Fruit fly (Drosophila melanogaster) whole organism, wandering third instar larva: Measurements from ENCODE around the gene Clp.

Experiments
- CG32264 ChIP-seq: fragments of 200-800 bp; sonication (Bioruptor generic); optimal IDR thresholded peaks from 2 replicates; lab custom pipeline; 2016; ENCODE audit warnings: missing biosample characterization, missing genetic modification characterization
- Dif ChIP-seq: fragments of 200-275, 200-300 bp; sonication (Bioruptor generic); optimal IDR thresholded peaks from 2 replicates; lab custom pipeline; 2018; ENCODE audit warnings: missing biosample characterization, missing genetic modification characterization; ENCODE audit not compliant: partially characterized antibody
- GATAd ChIP-seq: sonication (Bioruptor generic); optimal IDR thresholded peaks from 2 replicates; lab custom pipeline; 2016; ENCODE audit warnings: missing biosample characterization, missing genetic modification characterization
- HLH106 ChIP-seq: fragments of 200-800 bp; optimal IDR thresholded peaks from 3 replicates; lab custom pipeline; 2019; ENCODE audit warnings: missing biosample characterization, mild to moderate bottlenecking, missing genetic modification characterization, moderate library complexity
- Hnf4 ChIP-seq: fragments of 200-800 bp; sonication (Bioruptor generic); optimal IDR thresholded peaks from 2 replicates; lab custom pipeline; 2016; ENCODE audit warnings: missing biosample characterization, mild to moderate bottlenecking, missing genetic modification characterization
- Hr83 ChIP-seq: fragments of 200-300 bp; sonication (Bioruptor generic); optimal IDR thresholded peaks from 2 replicates; lab custom pipeline; 2016; ENCODE audit warnings: missing biosample characterization, mild to moderate bottlenecking, missing genetic modification characterization, moderate library complexity; ENCODE audit not compliant: poor library complexity, severe bottlenecking
- Mio ChIP-seq: sonication (Bioruptor generic); optimal IDR thresholded peaks from 2 replicates; lab custom pipeline; 2016; ENCODE audit warnings: missing biosample characterization, missing genetic modification characterization
- Myc ChIP-seq: fragments of >200 bp; optimal IDR thresholded peaks from 2 replicates; lab custom pipeline; 2017
- N ChIP-seq: fragments of >200 bp; optimal IDR thresholded peaks from 2 replicates; lab custom pipeline; 2018; ENCODE audit warnings: missing biosample characterization, missing external identifiers, missing genetic modification characterization
- Rel ChIP-seq, 2 experiments: fragments of 200-800 bp; sonication (Bioruptor generic) in 1 of 2; optimal IDR thresholded peaks; 2 replicates in 1 of 2; 3 replicates in 1 of 2; lab custom pipeline; 2016 to 2019; ENCODE audit warnings: mild to moderate bottlenecking in 2 of 2, missing biosample characterization in 2 of 2, missing genetic modification characterization in 2 of 2, moderate library complexity in 1 of 2
- Sp1 ChIP-seq: fragments of 200-800 bp; sonication (Bioruptor generic); optimal IDR thresholded peaks from 3 replicates; lab custom pipeline; 2019; ENCODE audit warnings: missing biosample characterization, mild to moderate bottlenecking, missing genetic modification characterization, moderate library complexity
- Vsx2 ChIP-seq: fragments of 200-300, 225-300 bp; sonication (Bioruptor generic); optimal IDR thresholded peaks from 2 replicates; lab custom pipeline; 2018; ENCODE audit warnings: missing biosample characterization, missing genetic modification characterization; ENCODE audit not compliant: partially characterized antibody
- br ChIP-seq: fragments of 200-800 bp; sonication (Bioruptor generic); optimal IDR thresholded peaks from 2 replicates; lab custom pipeline; 2016; ENCODE audit warnings: missing biosample characterization, missing genetic modification characterization
- brk ChIP-seq: fragments of 200-800 bp; sonication (Bioruptor generic); optimal IDR thresholded peaks from 2 replicates; lab custom pipeline; 2016; ENCODE audit warnings: missing biosample characterization, mild to moderate bottlenecking, missing genetic modification characterization
- dl ChIP-seq, 2 experiments: fragments of 175-275, 200-275 bp in 1 of 2; fragments of 200-275 bp in 1 of 2; sonication (Bioruptor generic); optimal IDR thresholded peaks; lab custom pipeline; 2018; ENCODE audit warnings: mild to moderate bottlenecking in 2 of 2, missing biosample characterization in 2 of 2, missing genetic modification characterization in 2 of 2, moderate library complexity in 2 of 2; ENCODE audit not compliant: partially characterized antibody in 2 of 2, insufficient read depth in 1 of 2
- dmrt93B ChIP-seq: fragments of 200-800 bp; sonication (Bioruptor generic); optimal IDR thresholded peaks from 2 replicates; lab custom pipeline; 2018; ENCODE audit warnings: missing biosample characterization, mild to moderate bottlenecking, missing genetic modification characterization
- dsf ChIP-seq: sonication (Bioruptor generic); optimal IDR thresholded peaks from 2 replicates; lab custom pipeline; 2016; ENCODE audit warnings: missing biosample characterization, missing genetic modification characterization, borderline replicate concordance
- ey ChIP-seq: fragments of 200-800 bp; sonication (Bioruptor generic); optimal IDR thresholded peaks from 2 replicates; lab custom pipeline; 2016; ENCODE audit warnings: missing biosample characterization, missing genetic modification characterization
- foxo ChIP-seq, 2 experiments: fragments of 200-800 bp; sonication (Bioruptor generic); optimal IDR thresholded peaks; 2 replicates in 1 of 2; 3 replicates in 1 of 2; lab custom pipeline; 2016 to 2017; ENCODE audit warnings: missing biosample characterization in 2 of 2, missing genetic modification characterization in 2 of 2
- pan ChIP-seq: fragments of >200 bp; optimal IDR thresholded peaks from 2 replicates; lab custom pipeline; 2017
- psq ChIP-seq: fragments of 200-800 bp; sonication (Bioruptor generic); optimal IDR thresholded peaks from 3 replicates; lab custom pipeline; 2017; ENCODE audit warnings: missing biosample characterization, mild to moderate bottlenecking, missing genetic modification characterization, moderate library complexity
- tai ChIP-seq: sonication (Bioruptor generic); optimal IDR thresholded peaks from 2 replicates; lab custom pipeline; 2016; ENCODE audit warnings: missing biosample characterization, missing genetic modification characterization
- usp ChIP-seq: fragments of >200 bp; optimal IDR thresholded peaks from 2 replicates; lab custom pipeline; 2017; ENCODE audit warnings: missing biosample characterization, missing genetic modification characterization

Gene Clp

dm6 chr2L:869497-870040 lies 49.8 kb downstream of the Clp start, which contains the start of gene dbe:
TSS of gene dbe (minus strand) at chr2L:869857.
- TF ChIP-seq dmrt93B: no peak
- peak; percentile 25 for TF ChIP-seq Sp1 (GFP tag; lab: Kevin White, UChicago)
- no peak for TF ChIP-seq Myc
- TF ChIP-seq foxo (GFP tag; optimal IDR thresholded peaks at IDR 0.05; lab: Kevin White, UChicago): peak in 1 of 2 experiments; percentile 56
- TF ChIP-seq brk (GFP tag; lab: Kevin White, UChicago): no peak
- TF ChIP-seq N: no peak
- no peak for TF ChIP-seq br (GFP tag; lab: Kevin White, UChicago)
- peak; percentile 38 for TF ChIP-seq HLH106 (tag; lab: Kevin White, UChicago)
- no peak for TF ChIP-seq CG32264
- TF ChIP-seq dsf (GFP tag; lab: Kevin White, UChicago): no peak
- TF ChIP-seq Hnf4: no peak
- TF ChIP-seq Mio (GFP tag; lab: Kevin White, UChicago): no peak
- no peak for TF ChIP-seq tai (GFP tag; lab: Kevin White, UChicago)
- peak; percentile 19 for TF ChIP-seq Hr83 (GFP tag; lab: Kevin White, UChicago)
- no peak for TF ChIP-seq usp
- TF ChIP-seq GATAd (GFP tag; lab: Kevin White, UChicago): no peak
- no peak for TF ChIP-seq Rel (GFP tag; optimal IDR thresholded peaks at IDR 0.05; lab: Kevin White, UChicago)
- no peak for TF ChIP-seq Rel (tag; optimal IDR thresholded peaks at IDR 0.05; lab: Kevin White, UChicago)

- TF ChIP-seq psq (GFP tag; lab: Kevin White, UChicago): no peak
- no peak for TF ChIP-seq ey (GFP tag; lab: Kevin White, UChicago)
- no peak for TF ChIP-seq pan
- TF ChIP-seq dmrt93B: no peak
- no peak for TF ChIP-seq usp
- TF ChIP-seq HLH106 (tag; lab: Kevin White, UChicago): no peak
- TF ChIP-seq Hr83 (GFP tag; lab: Kevin White, UChicago): no peak
- TF ChIP-seq Rel (GFP tag; optimal IDR thresholded peaks at IDR 0.05; lab: Kevin White, UChicago): no peak
- no peak for TF ChIP-seq Rel (tag; optimal IDR thresholded peaks at IDR 0.05; lab: Kevin White, UChicago)
- peak; percentile 44 for TF ChIP-seq Dif (GFP tag; lab: Kevin White, UChicago)
- TF ChIP-seq Vsx2 (GFP tag; lab: Kevin White, UChicago): peak; percentile 39
- peak in 1 of 2 experiments; percentile 24 for TF ChIP-seq dl (GFP tag; optimal IDR thresholded peaks at IDR 0.05; lab: Kevin White, UChicago; ENCODE audit: insufficient read depth in 1 of 2, partially characterized antibody in 2 of 2)
Observed at dm6 chr2L:870285-870684, 50.5 kb downstream of the Clp start, which contains the start of gene PNUTS. TSS of gene PNUTS (plus strand) at chr2L:870465.
